Worm (Caenorhabditis elegans) whole organism, L2 larva: ENCODE measurements around the gene elt-7.
A peak's percentile ranks its signal among the peaks of the same experiment; 100 is the strongest.

Experiments used
- C34F6.9 ChIP-seq: fragments of 150-350 bp; optimal IDR thresholded peaks from 2 replicates; lab custom pipeline; 2014; ENCODE audit warnings: missing biosample characterization, missing genetic modification characterization
- F13H6.1 ChIP-seq: sonication (generic microtip); optimal IDR thresholded peaks from 2 replicates; lab custom pipeline; 2016; ENCODE audit warnings: missing genetic modification characterization, missing compliant biosample characterization
- R02D3.7 ChIP-seq: fragments of 150-350 bp; optimal IDR thresholded peaks from 2 replicates; lab custom pipeline; 2014; ENCODE audit warnings: missing biosample characterization, missing genetic modification characterization
- Y55F3AM.14 ChIP-seq: fragments of 200-800 bp; sonication (Bioruptor generic); optimal IDR thresholded peaks from 2 replicates; lab custom pipeline; 2018; ENCODE audit warnings: mild to moderate bottlenecking, missing genetic modification characterization, missing compliant biosample characterization
- ZK546.5 ChIP-seq: sonication (generic microtip); optimal IDR thresholded peaks from 2 replicates; lab custom pipeline; 2017; ENCODE audit warnings: missing biosample characterization, missing genetic modification characterization
- alr-1 ChIP-seq: fragments of 150-350 bp; optimal IDR thresholded peaks from 2 replicates; lab custom pipeline; 2014; ENCODE audit warnings: missing biosample characterization, missing genetic modification characterization
- aly-2 ChIP-seq: fragments of 150-350 bp; optimal IDR thresholded peaks from 2 replicates; lab custom pipeline; 2014; ENCODE audit warnings: missing biosample characterization, missing genetic modification characterization
- ama-1 ChIP-seq: fragments of 150-350 bp; optimal IDR thresholded peaks from 2 replicates; lab custom pipeline; 2018; ENCODE audit warnings: inconsistent platforms
- blmp-1 ChIP-seq: sonication (generic microtip); optimal IDR thresholded peaks from 2 replicates; lab custom pipeline; 2017; ENCODE audit warnings: missing genetic modification characterization, mild to moderate bottlenecking, missing compliant biosample characterization, antibody characterized with exemption, moderate library complexity; ENCODE audit not compliant: insufficient read depth
- ceh-16 ChIP-seq: fragments of 150-350 bp; optimal IDR thresholded peaks from 2 replicates; lab custom pipeline; 2014; ENCODE audit warnings: missing biosample characterization, missing genetic modification characterization
- ceh-82 ChIP-seq: fragments of 150-350 bp; optimal IDR thresholded peaks from 2 replicates; lab custom pipeline; 2014; ENCODE audit warnings: missing biosample characterization, missing genetic modification characterization
- crh-2 ChIP-seq: sonication (generic microtip); optimal IDR thresholded peaks from 2 replicates; lab custom pipeline; 2017; ENCODE audit warnings: missing biosample characterization, missing genetic modification characterization
- dmd-4 ChIP-seq: sonication (generic microtip); optimal IDR thresholded peaks from 2 replicates; lab custom pipeline; 2017; ENCODE audit warnings: missing biosample characterization, missing genetic modification characterization
- egl-27 ChIP-seq: sonication (generic microtip); optimal IDR thresholded peaks from 3 replicates; lab custom pipeline; 2017; ENCODE audit warnings: missing biosample characterization, missing genetic modification reagents, missing genetic modification characterization
- elt-1 ChIP-seq: fragments of 150-350 bp; optimal IDR thresholded peaks from 2 replicates; lab custom pipeline; 2014; ENCODE audit warnings: missing biosample characterization, missing genetic modification characterization
- elt-3 ChIP-seq: sonication (generic microtip); optimal IDR thresholded peaks from 2 replicates; lab custom pipeline; 2017; ENCODE audit warnings: missing biosample characterization, missing genetic modification characterization
- fos-1 ChIP-seq: fragments of 150-350 bp; optimal IDR thresholded peaks from 2 replicates; lab custom pipeline; 2014; ENCODE audit warnings: missing biosample characterization, missing genetic modification characterization
- gmeb-1 ChIP-seq: fragments of 150-350 bp; optimal IDR thresholded peaks from 2 replicates; lab custom pipeline; 2014; ENCODE audit warnings: missing biosample characterization, missing genetic modification characterization
- lin-11 ChIP-seq: fragments of 150-350 bp; sonication (generic microtip); optimal IDR thresholded peaks from 2 replicates; lab custom pipeline; 2014; ENCODE audit warnings: missing biosample characterization, missing genetic modification characterization, inconsistent platforms, mixed read lengths
- lin-13 ChIP-seq: fragments of 150-350 bp; optimal IDR thresholded peaks from 2 replicates; lab custom pipeline; 2014; ENCODE audit warnings: missing biosample characterization, missing genetic modification reagents, missing genetic modification characterization
- lin-39 ChIP-seq: fragments of 150-350 bp; optimal IDR thresholded peaks from 2 replicates; lab custom pipeline; 2014; ENCODE audit warnings: missing biosample characterization, missing genetic modification reagents, missing genetic modification characterization
- lsy-2 ChIP-seq, 2 experiments: fragments of 150-350 bp in 1 of 2; sonication (generic microtip) in 1 of 2; optimal IDR thresholded peaks; 2 replicates each; lab custom pipeline; 2014 to 2017; ENCODE audit warnings: missing biosample characterization in 2 of 2, missing genetic modification characterization in 2 of 2
- mab-5 ChIP-seq: fragments of 150-350 bp; optimal IDR thresholded peaks from 2 replicates; lab custom pipeline; 2014; ENCODE audit warnings: missing biosample characterization, missing genetic modification characterization
- mdl-1 ChIP-seq, 2 experiments: fragments of 150-350 bp in 1 of 2; sonication (generic microtip) in 1 of 2; optimal IDR thresholded peaks; 2 replicates each; lab custom pipeline; 2017; ENCODE audit warnings: missing biosample characterization in 2 of 2, missing genetic modification characterization in 2 of 2
- nhr-10 ChIP-seq: sonication (generic microtip); optimal IDR thresholded peaks from 2 replicates; lab custom pipeline; 2017; ENCODE audit warnings: missing biosample characterization, missing genetic modification characterization
- nhr-11 ChIP-seq: fragments of 150-350 bp; optimal IDR thresholded peaks from 2 replicates; lab custom pipeline; 2014; ENCODE audit warnings: missing biosample characterization, missing genetic modification characterization
- nhr-12 ChIP-seq: fragments of 150-350 bp; optimal IDR thresholded peaks from 2 replicates; lab custom pipeline; 2014; ENCODE audit warnings: missing biosample characterization, missing genetic modification characterization
- nhr-129 ChIP-seq: fragments of 150-350 bp; optimal IDR thresholded peaks from 2 replicates; lab custom pipeline; 2014; ENCODE audit warnings: missing biosample characterization, missing genetic modification characterization
- nhr-21 ChIP-seq: fragments of 150-350 bp; optimal IDR thresholded peaks from 2 replicates; lab custom pipeline; 2014; ENCODE audit warnings: missing biosample characterization, missing genetic modification characterization
- nhr-23 ChIP-seq: fragments of 150-350 bp; optimal IDR thresholded peaks from 2 replicates; lab custom pipeline; 2014; ENCODE audit warnings: missing biosample characterization, missing genetic modification reagents, missing genetic modification characterization
- nhr-25 ChIP-seq: fragments of 150-350 bp; sonication (generic microtip); optimal IDR thresholded peaks from 3 replicates; lab custom pipeline; 2014; ENCODE audit warnings: missing biosample characterization, missing genetic modification characterization
- nhr-77 ChIP-seq: fragments of 150-350 bp; optimal IDR thresholded peaks from 2 replicates; lab custom pipeline; 2014; ENCODE audit warnings: missing biosample characterization, missing genetic modification characterization
- peb-1 ChIP-seq: fragments of 150-350 bp; optimal IDR thresholded peaks from 2 replicates; lab custom pipeline; 2014; ENCODE audit warnings: missing biosample characterization, missing genetic modification characterization
- sem-4 ChIP-seq: fragments of 150-350 bp; optimal IDR thresholded peaks from 2 replicates; lab custom pipeline; 2014; ENCODE audit warnings: missing biosample characterization, missing genetic modification reagents, missing genetic modification characterization
- skn-1 ChIP-seq: sonication (generic microtip); optimal IDR thresholded peaks from 2 replicates; lab custom pipeline; 2017; ENCODE audit warnings: missing biosample characterization, missing genetic modification characterization
- sma-9 ChIP-seq, 2 experiments: fragments of 150-350 bp in 1 of 2; sonication (generic microtip) in 1 of 2; optimal IDR thresholded peaks; 2 replicates each; lab custom pipeline; 2014 to 2016; ENCODE audit warnings: missing genetic modification characterization in 2 of 2, mild to moderate bottlenecking in 1 of 2, missing biosample characterization in 1 of 2, missing compliant biosample characterization in 1 of 2, missing genetic modification reagents in 1 of 2, moderate library complexity in 1 of 2
- snpc-4 ChIP-seq: fragments of 150-350 bp; optimal IDR thresholded peaks from 2 replicates; lab custom pipeline; 2014; ENCODE audit warnings: missing biosample characterization, missing genetic modification characterization
- unc-39 ChIP-seq: fragments of 150-350 bp; optimal IDR thresholded peaks from 2 replicates; lab custom pipeline; 2014; ENCODE audit warnings: missing biosample characterization, missing genetic modification characterization
- unc-55 ChIP-seq: fragments of 150-350 bp; sonication (generic microtip); optimal IDR thresholded peaks from 3 replicates; lab custom pipeline; 2014; ENCODE audit warnings: missing biosample characterization, missing genetic modification reagents, missing genetic modification characterization
- unc-62 ChIP-seq: fragments of 150-350 bp; optimal IDR thresholded peaks from 2 replicates; lab custom pipeline; 2014; ENCODE audit warnings: missing biosample characterization, missing genetic modification reagents, missing genetic modification characterization
- ztf-1 ChIP-seq: fragments of 200-800 bp; sonication (Bioruptor generic); conservative IDR thresholded peaks from 2 replicates; pipeline ENCODE4 v1.3.6; 2022; ENCODE audit warnings: missing genetic modification characterization, missing compliant biosample characterization
- ztf-11 ChIP-seq: sonication (generic microtip); optimal IDR thresholded peaks from 2 replicates; lab custom pipeline; 2017; ENCODE audit warnings: missing biosample characterization, missing genetic modification characterization
- ztf-4 ChIP-seq: fragments of 150-350 bp; optimal IDR thresholded peaks from 2 replicates; lab custom pipeline; 2014; ENCODE audit warnings: missing biosample characterization, missing genetic modification characterization

Gene elt-7

ce11 chrV:4810653-4811052, 40.2 kb downstream of the elt-7 start (continued):
- no peak for TF ChIP-seq nhr-12 (tag; lab: Kevin White, UChicago)
- no peak for TF ChIP-seq ztf-4 (tag; lab: Kevin White, UChicago)
- TF ChIP-seq gmeb-1 (tag; lab: Kevin White, UChicago): no peak
- TF ChIP-seq lsy-2 (tag; optimal IDR thresholded peaks at IDR 0.05; lab: Kevin White, UChicago): peak in 1 of 2 experiments; percentile 55
- TF ChIP-seq C34F6.9 (tag; lab: Kevin White, UChicago): peak; percentile 76
- no peak for TF ChIP-seq elt-1 (tag; lab: Kevin White, UChicago)
- TF ChIP-seq nhr-21 (tag; lab: Kevin White, UChicago): no peak
- no peak for TF ChIP-seq fos-1 (tag; lab: Kevin White, UChicago)
- TF ChIP-seq ztf-1: no peak
- TF ChIP-seq aly-2 (tag; lab: Kevin White, UChicago): no peak

- TF ChIP-seq crh-2 (tag; lab: Kevin White, UChicago) (no peak), lin-13 (GFP tag; lab: Kevin White, UChicago) (no peak)
Observed at ce11 chrV:4813825-4814224, 43.4 kb downstream of the elt-7 start.

- TF ChIP-seq ceh-16: no peak
- no peak for TF ChIP-seq ztf-11 (tag; lab: Kevin White, UChicago)
- no peak for TF ChIP-seq ama-1
- no peak for TF ChIP-seq nhr-77 (tag; lab: Kevin White, UChicago)
- TF ChIP-seq lsy-2 (tag; optimal IDR thresholded peaks at IDR 0.05; lab: Kevin White, UChicago): no peak
- TF ChIP-seq C34F6.9 (tag; lab: Kevin White, UChicago): no peak
- TF ChIP-seq fos-1 (tag; lab: Kevin White, UChicago): no peak
Observed at ce11 chrV:4818563-4818962, 48.1 kb downstream of the elt-7 start, which contains the start of gene ccep-97. Gene ccep-97, minus strand, starts transcription at chrV:4818663.

- TF ChIP-seq ceh-16 (no peak), C34F6.9 (tag; lab: Kevin White, UChicago) (peak; percentile 10), ceh-82 (tag; lab: Kevin White, UChicago) (no peak), nhr-129 (tag; lab: Kevin White, UChicago) (peak; percentile 38), dmd-4 (no peak), nhr-77 (tag; lab: Kevin White, UChicago) (no peak), egl-27 (no peak), ztf-4 (tag; lab: Kevin White, UChicago) (peak; percentile 50), nhr-23 (tag; lab: Kevin White, UChicago) (no peak), nhr-25 (tag; lab: Kevin White, UChicago) (peak; percentile 32), unc-39 (tag; lab: Kevin White, UChicago) (no peak), nhr-10 (tag; lab: Kevin White, UChicago) (no peak), lin-13 (GFP tag; lab: Kevin White, UChicago) (no peak), nhr-11 (tag; lab: Kevin White, UChicago) (no peak), nhr-21 (tag; lab: Kevin White, UChicago) (no peak), sem-4 (tag; lab: Kevin White, UChicago) (no peak), lin-11 (tag; lab: Kevin White, UChicago) (no peak), aly-2 (tag; lab: Kevin White, UChicago) (no peak), mdl-1 (tag; optimal IDR thresholded peaks at IDR 0.05; lab: Kevin White, UChicago) (peak in 1 of 2 experiments; percentile 22), lin-39 (tag; lab: Kevin White, UChicago) (no peak), alr-1 (tag; lab: Kevin White, UChicago) (no peak), peb-1 (tag; lab: Kevin White, UChicago) (no peak), Y55F3AM.14 (GFP tag; lab: Kevin White, UChicago) (no peak), skn-1 (tag; lab: Kevin White, UChicago) (no peak), snpc-4 (tag; lab: Kevin White, UChicago) (no peak), blmp-1 (tag; lab: Kevin White, UChicago) (no peak), R02D3.7 (tag; lab: Kevin White, UChicago) (no peak), lsy-2 (tag; optimal IDR thresholded peaks at IDR 0.05; lab: Kevin White, UChicago) (peak in 1 of 2 experiments; percentile 12), ZK546.5 (tag; lab: Kevin White, UChicago) (no peak), mab-5 (tag; lab: Kevin White, UChicago) (no peak), crh-2 (tag; lab: Kevin White, UChicago) (peak; percentile 28), sma-9 (GFP tag; optimal IDR thresholded peaks at IDR 0.05; lab: Kevin White, UChicago) (no peak), sma-9 (tag; optimal IDR thresholded peaks at IDR 0.05; lab: Kevin White, UChicago) (no peak), elt-3 (tag; lab: Kevin White, UChicago) (no peak), unc-55 (GFP tag; lab: Kevin White, UChicago) (no peak), ztf-1 (no peak), F13H6.1 (tag; lab: Kevin White, UChicago) (no peak), unc-62 (GFP tag; lab: Kevin White, UChicago) (no peak), fos-1 (tag; lab: Kevin White, UChicago) (peak; percentile 15), ama-1 (no peak), ztf-11 (tag; lab: Kevin White, UChicago) (no peak), gmeb-1 (tag; lab: Kevin White, UChicago) (no peak)
Observed at ce11 chrV:4820601-4821000, 50.1 kb downstream of the elt-7 start.
